Fruit fly (Drosophila melanogaster): ENCODE data around the gene CG34274.

DNA sequence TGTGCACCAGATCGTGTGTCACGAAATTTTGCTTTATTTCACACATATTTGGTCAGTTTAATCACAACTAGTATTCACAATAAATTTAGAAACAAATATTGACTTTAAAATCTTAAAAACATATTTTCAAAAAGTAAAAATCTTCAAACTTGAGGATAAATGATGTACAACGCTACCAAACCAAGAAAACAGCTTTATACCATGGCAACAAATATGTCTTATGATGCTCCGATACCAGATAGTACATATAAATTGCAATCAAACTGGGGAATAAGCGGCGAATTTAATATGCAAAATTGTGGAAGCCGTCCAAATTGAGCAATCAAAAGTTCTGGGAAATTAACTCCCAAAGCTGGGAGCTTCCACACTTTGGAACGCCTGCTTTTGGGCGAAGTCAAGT is 35.8 kb downstream of the CG34274 start, which contains the start of gene CG5623:
- TF ChIP-seq insv (optimal IDR thresholded peaks at IDR 0.05) (no peak), psq (optimal IDR thresholded peaks at IDR 0.05) (no peak), Myc (optimal IDR thresholded peaks at IDR 0.05) (no peak), h (optimal IDR thresholded peaks at IDR 0.05) (no peak)
